Fruit fly (Drosophila melanogaster) whole organism: Measurements from ENCODE around the gene Tim17a1.

ENCODE experiments used
- CG8478 ChIP-seq: fragments of >200 bp; optimal IDR thresholded peaks from 2 replicates; lab custom pipeline; 2018; ENCODE audit warnings: inconsistent platforms
- Dll ChIP-seq: fragments of >200 bp; optimal IDR thresholded peaks from 2 replicates; lab custom pipeline; 2017
- EcR ChIP-seq, 2 experiments: fragments of >200 bp; optimal IDR thresholded peaks; 2 replicates each; lab custom pipeline; 2017; ENCODE audit warnings: missing biosample characterization in 2 of 2, missing genetic modification characterization in 2 of 2, missing genetic modification reagents in 2 of 2
- psq ChIP-seq: fragments of >200 bp; optimal IDR thresholded peaks from 2 replicates; lab custom pipeline; 2017

dm6 chr3R:12408160-12408559 lies 43.7 kb upstream of the Tim17a1 start, which contains the start of gene CG5196:
- TF ChIP-seq Dll (lab: Kevin White, UChicago) = no peak
- no peak for TF ChIP-seq psq
- TF ChIP-seq CG8478 (lab: Kevin White, UChicago) = no peak
- TF ChIP-seq EcR (GFP tag; optimal IDR thresholded peaks at IDR 0.05; lab: Kevin White, UChicago) = no peak
